Worm (Caenorhabditis elegans): ENCODE measurements around the gene kin-15.

Gene kin-15

ce11 chrII:9418843-9419532, 14.5 kb downstream of the kin-15 start:
- peak; percentile 18 for TF ChIP-seq elt-2 (tag; optimal IDR thresholded peaks at IDR 0.05)
- no peak for TF ChIP-seq sup-37 (GFP tag; optimal IDR thresholded peaks at IDR 0.05)

- TF ChIP-seq nhr-11 (tag; optimal IDR thresholded peaks at IDR 0.05) = no peak
- TF ChIP-seq efl-1 (optimal IDR thresholded peaks at IDR 0.05) = no peak
- TF ChIP-seq efl-1 (GFP tag; optimal IDR thresholded peaks at IDR 0.05 in 1 of 2) = peak in 1 of 2 experiments; percentile 52
- TF ChIP-seq unc-130 (tag; optimal IDR thresholded peaks at IDR 0.05) = no peak
- no peak for TF ChIP-seq aha-1 (tag; optimal IDR thresholded peaks at IDR 0.05)
- no peak for TF ChIP-seq nhr-84 (tag; optimal IDR thresholded peaks at IDR 0.05)
- no peak for TF ChIP-seq fkh-8 (tag; optimal IDR thresholded peaks at IDR 0.05)
- TF ChIP-seq dsc-1 (tag; optimal IDR thresholded peaks at IDR 0.05) = no peak
- no peak for TF ChIP-seq mef-2 (tag; optimal IDR thresholded peaks at IDR 0.05)
- no peak for TF ChIP-seq irx-1 (tag; optimal IDR thresholded peaks at IDR 0.05)
- no peak for TF ChIP-seq nhr-28 (tag; optimal IDR thresholded peaks at IDR 0.05)
- TF ChIP-seq nhr-85 (tag) = peak; percentile 3
Observed at ce11 chrII:9418065-9418567, 15.4 kb downstream of the kin-15 start, which contains the start of the genes M176.4 and M176.16. Gene M176.4, plus strand, starts transcription at chrII:9418365. Gene M176.16, plus strand, starts transcription at chrII:9418517.

- TF ChIP-seq irx-1 (tag; optimal IDR thresholded peaks at IDR 0.05) (no peak), sptf-1 (tag; optimal IDR thresholded peaks at IDR 0.05) (no peak), pqm-1 (tag; optimal IDR thresholded peaks at IDR 0.05) (no peak), nhr-47 (tag; optimal IDR thresholded peaks at IDR 0.05) (peak; percentile 74), swsn-7 (tag; optimal IDR thresholded peaks at IDR 0.05) (peak; percentile 66), vab-15 (tag; optimal IDR thresholded peaks at IDR 0.05) (no peak), C34B4.2 (tag; optimal IDR thresholded peaks at IDR 0.05) (no peak), mab-9 (GFP tag; IDR thresholded peaks at IDR 0.05) (no peak), pag-3 (tag; optimal IDR thresholded peaks at IDR 0.05; ENCODE audit: borderline replicate concordance, insufficient read depth) (no peak), nhr-85 (tag) (peak; percentile 80), ceh-88 (GFP tag; IDR thresholded peaks at IDR 0.05) (no peak), ets-5 (GFP tag; IDR thresholded peaks at IDR 0.05) (no peak), aly-2 (tag; optimal IDR thresholded peaks at IDR 0.05) (peak; percentile 22), nhr-84 (tag; optimal IDR thresholded peaks at IDR 0.05) (no peak), Y116A8C.19 (tag; optimal IDR thresholded peaks at IDR 0.05; ENCODE audit: borderline replicate concordance) (no peak), blmp-1 (tag; optimal IDR thresholded peaks at IDR 0.05) (peak; percentile 45), lin-13 (GFP tag; optimal IDR thresholded peaks at IDR 0.05) (peak; percentile 42), dsc-1 (tag; optimal IDR thresholded peaks at IDR 0.05) (no peak), egl-13 (tag; optimal IDR thresholded peaks at IDR 0.05) (peak; percentile 33), nhr-71 (tag; optimal IDR thresholded peaks at IDR 0.05) (peak; percentile 80), unc-98 (GFP tag; IDR thresholded peaks at IDR 0.05) (no peak), dpl-1 (GFP tag; optimal IDR thresholded peaks at IDR 0.05) (peak; percentile 44 to 77 (median 75)), skn-1 (tag; optimal IDR thresholded peaks at IDR 0.05) (peak; percentile 68), nhr-19 (GFP tag; conservative IDR thresholded peaks at IDR 0.05) (peak; percentile 77), hlh-4 (tag; optimal IDR thresholded peaks at IDR 0.05) (no peak), C04F5.9 (tag; optimal IDR thresholded peaks at IDR 0.05) (peak; percentile 24), fkh-4 (tag; optimal IDR thresholded peaks at IDR 0.05; ENCODE audit: borderline replicate concordance) (no peak), lin-15B (tag; optimal IDR thresholded peaks at IDR 0.05) (peak; percentile 48), tlp-1 (tag; optimal IDR thresholded peaks at IDR 0.05) (no peak), grh-1 (GFP tag; IDR thresholded peaks at IDR 0.05) (peak; percentile 49; the same call in 1 of the 2 replicates), elt-2 (tag; optimal IDR thresholded peaks at IDR 0.05) (peak; percentile 4), tbx-2 (tag; optimal IDR thresholded peaks at IDR 0.05) (peak; percentile 68), nhr-28 (tag; optimal IDR thresholded peaks at IDR 0.05) (no peak), lin-39 (tag; optimal IDR thresholded peaks at IDR 0.05) (peak; percentile 49), efl-1 (optimal IDR thresholded peaks at IDR 0.05) (peak; percentile 68 to 77), efl-1 (GFP tag; optimal IDR thresholded peaks at IDR 0.05 in 1 of 2) (peak; percentile 70 to 96), unc-30 (tag; optimal IDR thresholded peaks at IDR 0.05) (no peak), efl-3 (GFP tag; optimal IDR thresholded peaks at IDR 0.05) (no peak), ces-1 (GFP tag; optimal IDR thresholded peaks at IDR 0.05) (no peak)
Observed at ce11 chrII:9416381-9417276, 16.9 kb downstream of the kin-15 start, which contains the start of the genes gss-1 and chch-3. Gene gss-1, minus strand, starts transcription at chrII:9416431. Gene chch-3, plus strand, starts transcription at chrII:9417013.

All from whole organism, L1 larva.